Worm (Caenorhabditis elegans) whole organism, L3 larva: ENCODE data around the gene B0554.5.

Source experiments
- R02D3.7 ChIP-seq: fragments of 150-350 bp; optimal IDR thresholded peaks from 2 replicates; lab custom pipeline; 2014; ENCODE audit warnings: missing biosample characterization, missing genetic modification characterization
- ZK546.5 ChIP-seq: sonication (generic microtip); optimal IDR thresholded peaks from 2 replicates; lab custom pipeline; 2017; ENCODE audit warnings: missing biosample characterization, missing genetic modification characterization
- aly-2 ChIP-seq: fragments of 150-350 bp; optimal IDR thresholded peaks from 2 replicates; lab custom pipeline; 2014; ENCODE audit warnings: missing biosample characterization, missing genetic modification characterization
- ceh-16 ChIP-seq: sonication (generic microtip); optimal IDR thresholded peaks from 2 replicates; lab custom pipeline; 2017; ENCODE audit warnings: missing biosample characterization, missing genetic modification characterization
- ceh-28 ChIP-seq: fragments of 150-350 bp; optimal IDR thresholded peaks from 2 replicates; lab custom pipeline; 2014; ENCODE audit warnings: missing biosample characterization, missing genetic modification reagents, missing genetic modification characterization
- ceh-9 ChIP-seq: sonication (generic microtip); optimal IDR thresholded peaks from 2 replicates; lab custom pipeline; 2018; ENCODE audit warnings: missing biosample characterization, missing genetic modification characterization
- egl-27 ChIP-seq: sonication (generic microtip); optimal IDR thresholded peaks from 4 replicates; lab custom pipeline; 2017; ENCODE audit warnings: missing biosample characterization, missing genetic modification reagents, missing genetic modification characterization
- egl-5 ChIP-seq: fragments of 150-350 bp; optimal IDR thresholded peaks from 2 replicates; lab custom pipeline; 2017; ENCODE audit warnings: missing biosample characterization, missing genetic modification reagents, missing genetic modification characterization, inconsistent platforms
- elt-1 ChIP-seq: fragments of 150-350 bp; optimal IDR thresholded peaks from 2 replicates; lab custom pipeline; 2014; ENCODE audit warnings: missing biosample characterization, missing genetic modification characterization
- elt-2 ChIP-seq: sonication (generic microtip); optimal IDR thresholded peaks from 2 replicates; lab custom pipeline; 2016; ENCODE audit warnings: missing genetic modification reagents, mild to moderate bottlenecking, missing genetic modification characterization, missing compliant biosample characterization
- elt-3 ChIP-seq, 3 experiments: fragments of 150-350 bp in 1 of 3; sonication (generic microtip) in 2 of 3; optimal IDR thresholded peaks; 2 replicates in 2 of 3; 4 replicates in 1 of 3; lab custom pipeline; 2014 to 2017; ENCODE audit warnings: missing biosample characterization in 3 of 3, missing genetic modification characterization in 3 of 3
- eor-1 ChIP-seq, 2 experiments: fragments of 150-350 bp; optimal IDR thresholded peaks; 2 replicates each; lab custom pipeline; 2014 to 2018; ENCODE audit warnings: missing biosample characterization in 2 of 2, missing genetic modification characterization in 2 of 2
- fos-1 ChIP-seq: fragments of 150-350 bp; optimal IDR thresholded peaks from 2 replicates; lab custom pipeline; 2014; ENCODE audit warnings: missing biosample characterization, missing genetic modification characterization
- hmg-11 ChIP-seq: sonication (generic microtip); optimal IDR thresholded peaks from 2 replicates; lab custom pipeline; 2016; ENCODE audit warnings: missing genetic modification characterization, missing compliant biosample characterization
- jun-1 ChIP-seq: fragments of 150-350 bp; optimal IDR thresholded peaks from 2 replicates; lab custom pipeline; 2014; ENCODE audit warnings: missing biosample characterization, missing genetic modification reagents, missing genetic modification characterization
- lin-15B ChIP-seq: fragments of 150-350 bp; optimal IDR thresholded peaks from 2 replicates; lab custom pipeline; 2014; ENCODE audit warnings: missing biosample characterization, missing genetic modification characterization
- lin-39 ChIP-seq: fragments of 150-350 bp; optimal IDR thresholded peaks from 2 replicates; lab custom pipeline; 2018; ENCODE audit warnings: missing biosample characterization, missing genetic modification reagents, missing genetic modification characterization
- mdl-1 ChIP-seq: fragments of 150-350 bp; optimal IDR thresholded peaks from 2 replicates; lab custom pipeline; 2014; ENCODE audit warnings: missing biosample characterization, missing genetic modification characterization
- mml-1 ChIP-seq: fragments of 150-350 bp; sonication (generic microtip); optimal IDR thresholded peaks from 3 replicates; lab custom pipeline; 2014; ENCODE audit warnings: missing biosample characterization, missing genetic modification characterization
- nfya-1 ChIP-seq: sonication (generic microtip); optimal IDR thresholded peaks from 2 replicates; lab custom pipeline; 2017; ENCODE audit warnings: missing genetic modification characterization, mild to moderate bottlenecking, missing compliant biosample characterization, antibody characterized with exemption, moderate library complexity; ENCODE audit not compliant: insufficient read depth
- nhr-11 ChIP-seq: fragments of 150-350 bp; optimal IDR thresholded peaks from 2 replicates; lab custom pipeline; 2014; ENCODE audit warnings: missing biosample characterization, missing genetic modification characterization
- nhr-237 ChIP-seq: fragments of 150-350 bp; optimal IDR thresholded peaks from 2 replicates; lab custom pipeline; 2014; ENCODE audit warnings: missing biosample characterization, missing genetic modification characterization
- nhr-25 ChIP-seq: sonication (generic microtip); optimal IDR thresholded peaks from 2 replicates; lab custom pipeline; 2017; ENCODE audit warnings: missing biosample characterization, missing genetic modification characterization
- nhr-43 ChIP-seq: sonication (generic microtip); optimal IDR thresholded peaks from 2 replicates; lab custom pipeline; 2016; ENCODE audit warnings: mild to moderate bottlenecking, missing genetic modification characterization, missing compliant biosample characterization; ENCODE audit not compliant: poor library complexity, severe bottlenecking
- nhr-76 ChIP-seq: fragments of 150-350 bp; sonication (generic microtip); optimal IDR thresholded peaks from 5 replicates; lab custom pipeline; 2014; ENCODE audit warnings: missing biosample characterization, missing genetic modification characterization
- nhr-77 ChIP-seq: fragments of 150-350 bp; optimal IDR thresholded peaks from 2 replicates; lab custom pipeline; 2014; ENCODE audit warnings: missing biosample characterization, missing genetic modification characterization
- pqm-1 ChIP-seq: fragments of 150-350 bp; optimal IDR thresholded peaks from 2 replicates; lab custom pipeline; 2017; ENCODE audit warnings: missing biosample characterization, missing genetic modification characterization, inconsistent platforms
- sea-2 ChIP-seq: fragments of 150-350 bp; sonication (generic microtip); optimal IDR thresholded peaks from 4 replicates; lab custom pipeline; 2014; ENCODE audit warnings: missing biosample characterization, missing genetic modification reagents, missing genetic modification characterization
- skn-1 ChIP-seq: fragments of 150-350 bp; optimal IDR thresholded peaks from 2 replicates; lab custom pipeline; 2014; ENCODE audit warnings: missing biosample characterization, missing genetic modification characterization
- snpc-4 ChIP-seq: fragments of 150-350 bp; optimal IDR thresholded peaks from 2 replicates; lab custom pipeline; 2014; ENCODE audit warnings: missing biosample characterization, missing genetic modification characterization
- tbx-2 ChIP-seq: sonication (generic microtip); optimal IDR thresholded peaks from 2 replicates; lab custom pipeline; 2016; ENCODE audit warnings: mild to moderate bottlenecking, missing genetic modification characterization, missing compliant biosample characterization
- unc-62 ChIP-seq: fragments of 150-350 bp; sonication (generic microtip); optimal IDR thresholded peaks from 4 replicates; lab custom pipeline; 2014; ENCODE audit warnings: missing biosample characterization, missing genetic modification reagents, missing genetic modification characterization
- zag-1 ChIP-seq: fragments of 150-350 bp; optimal IDR thresholded peaks from 2 replicates; lab custom pipeline; 2014; ENCODE audit warnings: missing biosample characterization, missing genetic modification characterization
- ztf-11 ChIP-seq: fragments of 150-350 bp; optimal IDR thresholded peaks from 2 replicates; lab custom pipeline; 2014; ENCODE audit warnings: missing biosample characterization, missing genetic modification characterization
- ztf-4 ChIP-seq: fragments of 150-350 bp; optimal IDR thresholded peaks from 2 replicates; lab custom pipeline; 2014; ENCODE audit warnings: missing biosample characterization, missing genetic modification characterization

Gene B0554.5

ce11 chrV:417656-418353 is 6.4 kb upstream of the B0554.5 start, which contains the start of gene irg-8:
Gene irg-8, minus strand, starts transcription at chrV:417706.
- TF ChIP-seq pqm-1 (tag; lab: Kevin White, UChicago): peak; percentile 25
- TF ChIP-seq elt-2: peak; percentile 77
- TF ChIP-seq egl-27: no peak

ce11 chrV:418432-418831 is 5.8 kb upstream of the B0554.5 start, which contains the start of gene Y39D8A.1:
Gene Y39D8A.1, plus strand, starts transcription at chrV:418732.
- TF ChIP-seq nhr-43 (tag; lab: Kevin White, UChicago) (no peak), mdl-1 (no peak), nhr-25 (no peak), tbx-2 (no peak), hmg-11 (tag; lab: Kevin White, UChicago) (no peak), ceh-28 (no peak), elt-3 (tag; optimal IDR thresholded peaks at IDR 0.05; lab: Kevin White, UChicago) (no peak), ztf-11 (tag; lab: Kevin White, UChicago) (no peak), zag-1 (tag; lab: Kevin White, UChicago) (no peak), jun-1 (tag; lab: Kevin White, UChicago) (no peak), lin-39 (no peak)

ce11 chrV:422133-422532 is 2.1 kb upstream of the B0554.5 start, which contains the start of gene dod-20:
Gene dod-20, plus strand, starts transcription at chrV:422433.
- no peak for TF ChIP-seq nfya-1 (tag; lab: Kevin White, UChicago)
- TF ChIP-seq mml-1 (tag; lab: Kevin White, UChicago): no peak
- no peak for TF ChIP-seq aly-2
- no peak for TF ChIP-seq nhr-11
- no peak for TF ChIP-seq elt-1
- no peak for TF ChIP-seq snpc-4
- peak; percentile 61 for TF ChIP-seq elt-2
- no peak for TF ChIP-seq ceh-9 (tag; lab: Kevin White, UChicago)
- no peak for TF ChIP-seq nhr-25
- TF ChIP-seq, all 47 proteins: peak for 1

- no peak for TF ChIP-seq nhr-77 (tag; lab: Kevin White, UChicago)
- no peak for TF ChIP-seq ztf-4 (tag; lab: Kevin White, UChicago)
- no peak for TF ChIP-seq ZK546.5 (tag; lab: Kevin White, UChicago)
- TF ChIP-seq eor-1 (tag; optimal IDR thresholded peaks at IDR 0.05; lab: Kevin White, UChicago): no peak
- no peak for TF ChIP-seq fos-1 (tag; lab: Kevin White, UChicago)
- no peak for TF ChIP-seq pqm-1 (tag; lab: Kevin White, UChicago)
- TF ChIP-seq elt-2: no peak
- no peak for TF ChIP-seq skn-1 (tag; lab: Kevin White, UChicago)
- no peak for TF ChIP-seq nhr-237
- no peak for TF ChIP-seq lin-39
- no peak for TF ChIP-seq egl-27
- TF ChIP-seq R02D3.7 (tag; lab: Kevin White, UChicago): no peak
- no peak for TF ChIP-seq sea-2
- no peak for TF ChIP-seq lin-15B
- no peak for TF ChIP-seq nhr-25
- TF ChIP-seq nhr-11: no peak
- no peak for TF ChIP-seq mml-1 (tag; lab: Kevin White, UChicago)
- no peak for TF ChIP-seq snpc-4
- no peak for TF ChIP-seq nhr-43 (tag; lab: Kevin White, UChicago)
- TF ChIP-seq unc-62 (GFP tag; lab: Kevin White, UChicago): no peak
- TF ChIP-seq, all 47 proteins: peak for 0
Measured at ce11 chrV:428844-429243, 4.6 kb downstream of the B0554.5 start, which contains the start of gene B0554.4. Gene B0554.4, plus strand, starts transcription at chrV:429144.

- TF ChIP-seq nfya-1 (tag; lab: Kevin White, UChicago): no peak
- no peak for TF ChIP-seq aly-2
- no peak for TF ChIP-seq nhr-76 (tag; lab: Kevin White, UChicago)
- TF ChIP-seq skn-1 (tag; lab: Kevin White, UChicago): no peak
- TF ChIP-seq egl-5: no peak
- no peak for TF ChIP-seq ceh-16 (tag; lab: Kevin White, UChicago)
- TF ChIP-seq hmg-11 (tag; lab: Kevin White, UChicago): no peak
- no peak for TF ChIP-seq nhr-237
Measured at ce11 chrV:432991-433390, 8.8 kb downstream of the B0554.5 start.
